1 fruit fly cellular context compared by ENCODE assay signal in the genomic region with DNA sequence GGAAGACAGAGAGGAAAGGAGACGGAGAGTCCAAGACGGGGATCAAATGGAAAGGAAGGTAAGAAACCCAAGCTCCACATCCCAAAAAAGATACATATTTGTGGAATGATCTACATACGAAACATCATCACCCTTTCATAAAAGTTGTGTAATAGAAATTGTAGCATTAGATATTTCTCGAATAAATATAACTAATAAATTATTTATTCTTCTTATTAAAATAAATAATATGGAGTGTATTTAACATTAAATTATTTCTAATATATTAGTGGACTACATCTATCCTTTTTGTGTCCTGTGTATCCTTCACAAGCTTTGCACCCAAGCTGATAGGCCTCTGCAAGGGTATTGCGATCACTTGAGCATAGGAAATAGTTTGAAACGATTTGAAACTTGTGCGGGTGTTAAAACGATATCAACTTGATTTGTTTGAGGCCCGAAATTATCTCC.
TF ChIP-seq lines count a peak whose summit lies in the region.

No protein-coding gene starts in this region.

TF ChIP-seq in whole organism, embryonic, 481 proteins besides CTCF, POLR2A, EP300 and RAD21 (continued from another document):
- TF ChIP-seq D19A (tag; optimal IDR thresholded peaks at IDR 0.05; lab: Kevin White, UChicago): peak; percentile 93
- no peak for TF ChIP-seq CG10959 (GFP tag; IDR thresholded peaks at IDR 0.05; lab: Robert Waterston, UW)
- TF ChIP-seq slbo (GFP tag; IDR thresholded peaks at IDR 0.05; lab: Robert Waterston, UW): peak; percentile 27; the same call in 1 of the 2 replicates
- TF ChIP-seq CG11247 (GFP tag; IDR thresholded peaks at IDR 0.05; lab: Robert Waterston, UW): no peak
- no peak for TF ChIP-seq lov (optimal IDR thresholded peaks at IDR 0.05; lab: Kevin White, UChicago)
- TF ChIP-seq lov (GFP tag; IDR thresholded peaks at IDR 0.05; lab: Robert Waterston, UW): no peak
- no peak for TF ChIP-seq CG10209 (GFP tag; optimal IDR thresholded peaks at IDR 0.05; lab: Kevin White, UChicago)
- no peak for TF ChIP-seq CG10431 (GFP tag; optimal IDR thresholded peaks at IDR 0.05; lab: Kevin White, UChicago)
- no peak for TF ChIP-seq schlank (tag; optimal IDR thresholded peaks at IDR 0.05; lab: Kevin White, UChicago)
- peak; percentile 1 for TF ChIP-seq grau (tag; optimal IDR thresholded peaks at IDR 0.05; lab: Kevin White, UChicago)
- no peak for TF ChIP-seq CG1792 (GFP tag; optimal IDR thresholded peaks at IDR 0.05; lab: Kevin White, UChicago)
- no peak for TF ChIP-seq lilli (GFP tag; optimal IDR thresholded peaks at IDR 0.05; lab: Kevin White, UChicago)
- TF ChIP-seq lola (GFP tag; optimal IDR thresholded peaks at IDR 0.05; lab: Kevin White, UChicago): no peak
- no peak for TF ChIP-seq mirr (GFP tag; optimal IDR thresholded peaks at IDR 0.05; lab: Kevin White, UChicago)
- TF ChIP-seq Fer3 (tag; optimal IDR thresholded peaks at IDR 0.05; lab: Kevin White, UChicago): peak; percentile 1
- TF ChIP-seq YL-1 (GFP tag; optimal IDR thresholded peaks at IDR 0.05; lab: Kevin White, UChicago): no peak
